Fruit fly (Drosophila melanogaster) whole organism, embryonic: ENCODE data around the gene CG9737.

Experiments
- Asciz ChIP-seq: fragments of 200-800 bp; sonication (Bioruptor generic); optimal IDR thresholded peaks from 2 replicates; lab custom pipeline; 2017; ENCODE audit warnings: missing biosample characterization, mild to moderate bottlenecking, missing genetic modification characterization, missing genetic modification reagents
- CG10209 ChIP-seq: fragments of 200-800 bp; sonication (Bioruptor generic); optimal IDR thresholded peaks from 3 replicates; lab custom pipeline; 2017; ENCODE audit warnings: missing biosample characterization, mild to moderate bottlenecking, missing genetic modification characterization, missing genetic modification reagents
- CG12391 ChIP-seq: fragments of 200-800 bp; sonication (Bioruptor generic); optimal IDR thresholded peaks from 3 replicates; lab custom pipeline; 2018; ENCODE audit warnings: missing biosample characterization, mild to moderate bottlenecking, missing genetic modification characterization, moderate library complexity
- CG13424 ChIP-seq: fragments of 200-800 bp; sonication (Bioruptor generic); optimal IDR thresholded peaks from 2 replicates; lab custom pipeline; 2019; ENCODE audit warnings: missing biosample characterization, mild to moderate bottlenecking, missing genetic modification characterization, moderate library complexity
- CG15696 ChIP-seq: fragments of 200-800 bp; sonication (Bioruptor generic); optimal IDR thresholded peaks from 2 replicates; lab custom pipeline; 2019; ENCODE audit warnings: missing biosample characterization, mild to moderate bottlenecking, missing genetic modification characterization, moderate library complexity
- CG1603 ChIP-seq: fragments of 200-800 bp; sonication (Bioruptor generic); optimal IDR thresholded peaks from 2 replicates; lab custom pipeline; 2019; ENCODE audit warnings: missing biosample characterization, mild to moderate bottlenecking, missing genetic modification characterization, moderate library complexity
- CG17328 ChIP-seq: fragments of 200-800 bp; sonication (Bioruptor generic); IDR thresholded peaks from 2 replicates; pipeline ENCODE4 v1.3.6; 2022; ENCODE audit warnings: missing biosample characterization, missing genetic modification characterization
- CG17568 ChIP-seq: fragments of 200-800 bp; sonication (Bioruptor generic); optimal IDR thresholded peaks from 2 replicates; lab custom pipeline; 2018; ENCODE audit warnings: missing biosample characterization, mild to moderate bottlenecking, missing genetic modification characterization, moderate library complexity
- CG30431 ChIP-seq: fragments of 200-800 bp; sonication (Bioruptor generic); optimal IDR thresholded peaks from 2 replicates; lab custom pipeline; 2017; ENCODE audit warnings: missing biosample characterization, missing genetic modification characterization
- CG31224 ChIP-seq: fragments of 200-800 bp; sonication (Bioruptor generic); IDR thresholded peaks from 2 replicates; pipeline ENCODE4 v1.3.6; 2022; ENCODE audit warnings: missing biosample characterization, missing genetic modification characterization
- CG4328 ChIP-seq: fragments of 200-800 bp; sonication (Bioruptor generic); optimal IDR thresholded peaks from 3 replicates; lab custom pipeline; 2017; ENCODE audit warnings: missing biosample characterization, missing genetic modification reagents, missing genetic modification characterization
- CG6689 ChIP-seq: fragments of 200-800 bp; sonication (Bioruptor generic); IDR thresholded peaks from 2 replicates; pipeline ENCODE4 v1.3.6; 2022; ENCODE audit warnings: missing biosample characterization, missing genetic modification characterization
- CG7928 ChIP-seq: fragments of 200-800 bp; sonication (Bioruptor generic); optimal IDR thresholded peaks from 2 replicates; lab custom pipeline; 2017; ENCODE audit warnings: missing biosample characterization, mild to moderate bottlenecking, missing genetic modification characterization
- CG7963 ChIP-seq: fragments of 200-800 bp; sonication (Bioruptor generic); IDR thresholded peaks from 3 replicates; pipeline ENCODE4 v1.3.6; 2022; ENCODE audit warnings: missing biosample characterization, missing genetic modification characterization; ENCODE audit not compliant: partially characterized antibody
- CG8388 ChIP-seq: fragments of 200-800 bp; sonication (Bioruptor generic); optimal IDR thresholded peaks from 2 replicates; lab custom pipeline; 2019; ENCODE audit warnings: missing biosample characterization, mild to moderate bottlenecking, missing genetic modification characterization, moderate library complexity
- CHES-1-like ChIP-seq: fragments of 200-800 bp; sonication (Bioruptor generic); optimal IDR thresholded peaks from 2 replicates; lab custom pipeline; 2016; ENCODE audit warnings: missing biosample characterization, missing genetic modification characterization
- Drgx ChIP-seq: fragments of 200-800 bp; sonication (Bioruptor generic); IDR thresholded peaks from 2 replicates; pipeline ENCODE4 v1.3.6; 2022; ENCODE audit warnings: missing biosample characterization, missing genetic modification characterization
- Gug ChIP-seq: fragments of 200-800 bp; sonication (Bioruptor generic); IDR thresholded peaks from 4 replicates; pipeline ENCODE4 v1.3.6; 2022; ENCODE audit warnings: missing biosample characterization, missing genetic modification characterization
- Hsf ChIP-seq: fragments of 200-800 bp; sonication (Bioruptor generic); optimal IDR thresholded peaks from 3 replicates; lab custom pipeline; 2016; ENCODE audit warnings: missing biosample characterization, missing genetic modification characterization
- Jarid2 ChIP-seq: fragments of 200-800 bp; sonication (Bioruptor generic); optimal IDR thresholded peaks from 3 replicates; lab custom pipeline; 2017; ENCODE audit warnings: mild to moderate bottlenecking, missing biosample characterization, missing genetic modification reagents, missing genetic modification characterization
- Nf-YB ChIP-seq: fragments of 200-800 bp; sonication (Bioruptor generic); optimal IDR thresholded peaks from 3 replicates; lab custom pipeline; 2019; ENCODE audit warnings: missing biosample characterization, mild to moderate bottlenecking, missing genetic modification characterization, moderate library complexity
- Sox102F ChIP-seq: fragments of 200-800 bp; sonication (Bioruptor generic); optimal IDR thresholded peaks from 2 replicates; lab custom pipeline; 2018; ENCODE audit warnings: missing biosample characterization, mild to moderate bottlenecking, missing genetic modification characterization, moderate library complexity
- Usf ChIP-seq: fragments of 200-800 bp; sonication (Bioruptor generic); optimal IDR thresholded peaks from 2 replicates; lab custom pipeline; 2017; ENCODE audit warnings: missing genotype, missing biosample characterization, missing genetic modification characterization
- ap ChIP-seq: fragments of 200-800 bp; sonication (Bioruptor generic); IDR thresholded peaks from 2 replicates; pipeline ENCODE4 v1.3.6; 2022; ENCODE audit warnings: missing biosample characterization, missing genetic modification characterization
- ash1 ChIP-seq: fragments of 200-800 bp; sonication (Bioruptor generic); optimal IDR thresholded peaks from 2 replicates; lab custom pipeline; 2018; ENCODE audit warnings: missing biosample characterization, mild to moderate bottlenecking, missing genetic modification characterization
- bsh ChIP-seq, 2 experiments: fragments of 200-800 bp; sonication (Bioruptor generic); optimal IDR thresholded peaks; 2 replicates each; lab custom pipeline; 2017 to 2018; ENCODE audit warnings: mild to moderate bottlenecking in 2 of 2, missing biosample characterization in 2 of 2, missing genetic modification characterization in 2 of 2, moderate library complexity in 1 of 2
- corto ChIP-seq: fragments of 200-800 bp; sonication (Bioruptor generic); optimal IDR thresholded peaks from 2 replicates; lab custom pipeline; 2016; ENCODE audit warnings: missing biosample characterization, mild to moderate bottlenecking, missing genetic modification characterization, moderate library complexity
- crol ChIP-seq: fragments of 200-800 bp; sonication (Bioruptor generic); IDR thresholded peaks from 2 replicates; pipeline ENCODE4 v1.3.6; 2022; ENCODE audit warnings: missing biosample characterization, missing genetic modification characterization
- da ChIP-seq: fragments of 200-800 bp; sonication (Bioruptor generic); optimal IDR thresholded peaks from 2 replicates; lab custom pipeline; 2016; ENCODE audit warnings: missing biosample characterization, missing genetic modification characterization
- dmrt11E ChIP-seq: fragments of 200-800 bp; sonication (Bioruptor generic); optimal IDR thresholded peaks from 3 replicates; lab custom pipeline; 2018; ENCODE audit warnings: missing biosample characterization, mild to moderate bottlenecking, missing genetic modification characterization, moderate library complexity
- exex ChIP-seq: fragments of 200-800 bp; sonication (Bioruptor generic); optimal IDR thresholded peaks from 4 replicates; lab custom pipeline; 2018; ENCODE audit warnings: missing biosample characterization, mild to moderate bottlenecking, missing genetic modification characterization, moderate library complexity
- gem ChIP-seq: fragments of 200-800 bp; sonication (Bioruptor generic); optimal IDR thresholded peaks from 2 replicates; lab custom pipeline; 2019; ENCODE audit warnings: missing biosample characterization, mild to moderate bottlenecking, missing genetic modification characterization, moderate library complexity
- grau ChIP-seq: fragments of 200-800 bp; optimal IDR thresholded peaks from 3 replicates; lab custom pipeline; 2019; ENCODE audit warnings: missing biosample characterization, mild to moderate bottlenecking, missing genetic modification characterization, moderate library complexity
- ham ChIP-seq: fragments of 200-800 bp; sonication (Bioruptor generic); IDR thresholded peaks from 2 replicates; pipeline ENCODE4 v1.3.6; 2022; ENCODE audit warnings: missing biosample characterization, missing genetic modification characterization
- insv ChIP-seq, 2 experiments: fragments of 200-800 bp; sonication (Bioruptor generic); optimal IDR thresholded peaks; 3 replicates each; lab custom pipeline; 2016 to 2018; ENCODE audit warnings: missing biosample characterization in 2 of 2, missing genetic modification characterization in 2 of 2
- lbe ChIP-seq: fragments of 200-800 bp; sonication (Bioruptor generic); optimal IDR thresholded peaks from 2 replicates; lab custom pipeline; 2016; ENCODE audit warnings: missing biosample characterization, mild to moderate bottlenecking, missing genetic modification characterization
- mam ChIP-seq: fragments of 200-800 bp; sonication (Bioruptor generic); optimal IDR thresholded peaks from 3 replicates; lab custom pipeline; 2016; ENCODE audit warnings: missing biosample characterization, missing genetic modification characterization
- nerfin-2 ChIP-seq: fragments of 200-800 bp; sonication (Bioruptor generic); IDR thresholded peaks from 2 replicates; pipeline ENCODE4 v1.3.6; 2022; ENCODE audit warnings: missing biosample characterization, missing genetic modification characterization; ENCODE audit not compliant: partially characterized antibody
- nom ChIP-seq: fragments of 200-800 bp; sonication (Bioruptor generic); optimal IDR thresholded peaks from 2 replicates; lab custom pipeline; 2017; ENCODE audit warnings: missing biosample characterization, missing genetic modification characterization, mild to moderate bottlenecking, moderate library complexity, missing genetic modification reagents
- odd ChIP-seq: fragments of 200-800 bp; sonication (Bioruptor generic); optimal IDR thresholded peaks from 2 replicates; lab custom pipeline; 2017; ENCODE audit warnings: missing biosample characterization, mild to moderate bottlenecking, missing genetic modification characterization
- prd ChIP-seq, 3 experiments: fragments of >200 bp in 2 of 3; fragments of 200-800 bp in 1 of 3; sonication (Bioruptor generic) in 1 of 3; optimal IDR thresholded peaks in 2 of 3; IDR thresholded peaks in 1 of 3; 2 replicates in 2 of 3; 3 replicates in 1 of 3; pipeline versions ENCODE4 v1.3.6 to Lab custom; 2017 to 2022; ENCODE audit warnings: missing biosample characterization in 1 of 3, missing genetic modification characterization in 1 of 3
- row ChIP-seq: fragments of 200-800 bp; sonication (Bioruptor generic); IDR thresholded peaks from 3 replicates; pipeline ENCODE4 v1.3.6; 2022; ENCODE audit warnings: missing biosample characterization, missing genetic modification characterization
- sens ChIP-seq: fragments of 200-800 bp; sonication (Bioruptor generic); peaks from one replicate; lab custom pipeline; 2016; ENCODE audit warnings: missing biosample characterization, missing genetic modification characterization
- slou ChIP-seq: fragments of 200-800 bp; sonication (Bioruptor generic); optimal IDR thresholded peaks from 3 replicates; lab custom pipeline; 2016; ENCODE audit warnings: missing biosample characterization, missing genetic modification characterization
- so ChIP-seq: fragments of 200-800 bp; sonication (Bioruptor generic); IDR thresholded peaks from 3 replicates; pipeline ENCODE4 v1.3.6; 2022; ENCODE audit warnings: missing biosample characterization, missing genetic modification characterization
- tna ChIP-seq: fragments of 200-800 bp; sonication (Bioruptor generic); IDR thresholded peaks from 2 replicates; pipeline ENCODE4 v1.3.6; 2022; ENCODE audit warnings: missing biosample characterization, missing genetic modification characterization; ENCODE audit not compliant: partially characterized antibody
- trem ChIP-seq: fragments of 200-800 bp; optimal IDR thresholded peaks from 3 replicates; lab custom pipeline; 2019; ENCODE audit warnings: missing biosample characterization, mild to moderate bottlenecking, missing genetic modification characterization, moderate library complexity
- unpg ChIP-seq: fragments of 200-800 bp; sonication (Bioruptor generic); optimal IDR thresholded peaks from 3 replicates; lab custom pipeline; 2018; ENCODE audit warnings: missing biosample characterization, mild to moderate bottlenecking, missing genetic modification characterization, moderate library complexity
- vfl ChIP-seq: fragments of 200-800 bp; sonication (Bioruptor generic); optimal IDR thresholded peaks from 2 replicates; lab custom pipeline; 2016; ENCODE audit warnings: missing biosample characterization, missing genetic modification characterization
- wor ChIP-seq: fragments of 200-800 bp; sonication (Bioruptor generic); IDR thresholded peaks from 2 replicates; pipeline ENCODE4 v1.3.6; 2022; ENCODE audit warnings: missing biosample characterization, missing genetic modification characterization

CG9737 gene

DNA sequence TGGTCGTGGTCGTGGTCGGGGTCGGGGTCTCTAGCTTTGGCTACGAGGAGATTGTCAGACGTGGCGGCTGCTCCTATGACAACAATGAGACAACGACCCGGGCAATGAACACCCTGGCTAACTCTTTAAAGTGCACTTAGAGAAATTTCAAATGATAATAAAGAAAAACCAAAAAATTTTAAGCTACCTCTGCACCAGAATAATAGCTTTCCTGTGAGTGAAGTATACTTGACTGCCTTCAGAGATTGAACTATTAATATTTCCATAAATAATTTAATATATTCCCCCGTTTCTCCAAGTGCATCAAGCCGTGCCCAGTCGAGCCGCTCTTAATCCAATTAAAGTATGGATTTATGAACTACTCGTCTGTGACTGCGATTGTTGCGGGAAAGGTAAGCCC is 20.6 kb upstream of the CG9737 start (continued):
- TF ChIP-seq CG8388 (GFP tag; lab: Kevin White, UChicago) (peak; percentile 51), ham (GFP tag; lab: Robert Waterston, UW) (no peak), CHES-1-like (GFP tag; lab: Kevin White, UChicago) (no peak), Nf-YB (peak; percentile 14), CG1603 (tag; lab: Kevin White, UChicago) (peak; percentile 50), Hsf (no peak), Jarid2 (no peak), Asciz (GFP tag; lab: Kevin White, UChicago) (no peak), nerfin-2 (GFP tag; lab: Robert Waterston, UW) (no peak), CG30431 (GFP tag; lab: Kevin White, UChicago) (peak; percentile 26), ap (GFP tag; lab: Robert Waterston, UW) (no peak), CG7963 (GFP tag; lab: Robert Waterston, UW) (no peak), CG31224 (GFP tag; lab: Robert Waterston, UW) (no peak), grau (peak; percentile 36), CG15696 (tag; lab: Kevin White, UChicago) (peak; percentile 81), tna (GFP tag; lab: Robert Waterston, UW) (no peak), CG13424 (tag; lab: Kevin White, UChicago) (peak; percentile 38), CG6689 (peak; percentile 54), trem (tag; lab: Kevin White, UChicago) (peak; percentile 5), CG4328 (no peak)

DNA sequence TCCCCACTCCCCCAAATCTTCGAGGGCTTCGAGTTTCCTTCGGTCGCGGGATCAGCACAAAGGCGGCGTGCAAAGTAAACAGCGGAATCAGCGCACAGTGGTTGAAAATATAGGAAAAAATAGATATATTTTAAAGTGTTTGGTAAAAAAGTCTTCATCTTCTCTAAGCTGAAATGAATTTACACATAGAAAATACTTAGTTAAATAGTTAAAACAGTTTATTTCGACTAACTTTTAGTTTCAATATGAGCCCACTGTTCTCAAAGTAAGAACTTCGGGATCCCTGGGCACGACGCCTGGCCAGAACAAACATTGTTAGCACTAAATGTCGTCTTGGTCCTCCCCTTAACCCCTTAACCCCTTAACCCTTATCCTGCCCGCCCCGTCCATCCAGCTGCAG is 18.7 kb upstream of the CG9737 start:
- TF ChIP-seq CG10209 (GFP tag; lab: Kevin White, UChicago): no peak
- peak; percentile 97 for TF ChIP-seq nom (GFP tag; lab: Kevin White, UChicago)
- TF ChIP-seq da (GFP tag; lab: Kevin White, UChicago): no peak
- TF ChIP-seq Gug (GFP tag; lab: Robert Waterston, UW): no peak
- TF ChIP-seq bsh (GFP tag; optimal IDR thresholded peaks at IDR 0.05; lab: Kevin White, UChicago): peak; percentile 34 to 97
- no peak for TF ChIP-seq exex (tag; lab: Kevin White, UChicago)
- peak; percentile 32 for TF ChIP-seq gem (tag; lab: Kevin White, UChicago)
- no peak for TF ChIP-seq vfl (GFP tag; lab: Kevin White, UChicago)
- TF ChIP-seq prd (optimal IDR thresholded peaks at IDR 0.05; lab: Kevin White, UChicago): no peak
- 0 out of 3 replicates have a peak, but pooled peaks have one; percentile 45 for TF ChIP-seq prd (GFP tag; IDR thresholded peaks at IDR 0.05; lab: Robert Waterston, UW)
- TF ChIP-seq Drgx (GFP tag; lab: Robert Waterston, UW): peak; percentile 80
- no peak for TF ChIP-seq ash1 (GFP tag; lab: Kevin White, UChicago)
- peak; percentile 29; the same call in 1 of the 3 replicates for TF ChIP-seq row
- TF ChIP-seq unpg: peak; percentile 9
- no peak for TF ChIP-seq odd (GFP tag; lab: Kevin White, UChicago)
- TF ChIP-seq dmrt11E (tag; lab: Kevin White, UChicago): peak; percentile 40
- no peak for TF ChIP-seq slou (GFP tag; lab: Kevin White, UChicago)
- 0 out of 2 replicates have a peak, but pooled peaks have one; percentile 5 for TF ChIP-seq crol (GFP tag; lab: Robert Waterston, UW)
- TF ChIP-seq lbe (GFP tag; lab: Kevin White, UChicago): peak; percentile 88
- TF ChIP-seq Sox102F (GFP tag; lab: Kevin White, UChicago): peak; percentile 9
- peak; percentile 86 for TF ChIP-seq corto (GFP tag; lab: Kevin White, UChicago)
- TF ChIP-seq CG12391: peak; percentile 19
- no peak for TF ChIP-seq Usf (GFP tag; lab: Kevin White, UChicago)
- peak; percentile 73 for TF ChIP-seq sens
- TF ChIP-seq CG17568 (GFP tag; lab: Kevin White, UChicago): no peak
- no peak for TF ChIP-seq CG7928 (GFP tag; lab: Kevin White, UChicago)
- TF ChIP-seq CG17328 (GFP tag; lab: Robert Waterston, UW): 0 out of 2 replicates have a peak, but pooled peaks have one; percentile 12
- TF ChIP-seq mam (GFP tag; lab: Kevin White, UChicago): no peak
- no peak for TF ChIP-seq so (GFP tag; lab: Robert Waterston, UW)
- no peak for TF ChIP-seq wor
- no peak for TF ChIP-seq insv (GFP tag; optimal IDR thresholded peaks at IDR 0.05; lab: Kevin White, UChicago)
